Worm (Caenorhabditis elegans) whole organism, midembryonic: Measurements from ENCODE around the gene btb-6.

Source experiments
- flt-1 ChIP-seq: fragments of 200-800 bp; sonication (Bioruptor generic); IDR thresholded peaks from 2 replicates; pipeline ENCODE4 v1.3.6; 2022; ENCODE audit warnings: missing genetic modification characterization, missing compliant biosample characterization
- ztf-23 ChIP-seq: fragments of 200-800 bp; sonication (Bioruptor generic); IDR thresholded peaks from 2 replicates; pipeline ENCODE4 v1.3.6; 2022; ENCODE audit warnings: missing genetic modification reagents, missing genetic modification characterization, missing compliant biosample characterization

DNA sequence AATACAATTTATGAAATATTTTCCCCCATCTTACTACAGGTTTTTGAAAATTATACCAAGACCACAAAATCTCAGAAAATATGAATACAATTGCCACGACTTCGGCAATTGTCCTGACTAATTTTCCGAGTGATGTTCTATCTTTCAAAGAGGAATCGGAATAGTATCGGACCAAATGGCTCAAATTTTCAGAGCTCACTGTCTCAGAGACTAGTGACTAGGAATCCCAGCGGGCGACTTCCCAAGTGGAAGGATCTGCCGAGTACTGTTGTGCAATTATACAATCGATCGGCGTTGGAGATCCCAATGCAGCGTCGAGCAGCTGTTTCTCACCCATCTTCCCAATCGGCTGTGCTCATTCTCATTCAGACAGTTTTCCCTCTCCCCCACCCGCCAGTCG lies 10.6 kb downstream of the btb-6 start, which contains the start of gene F45C12.17:
- TF ChIP-seq flt-1 (GFP tag; lab: Robert Waterston, UW) (0 out of 2 replicates have a peak, but pooled peaks have one; percentile 21), ztf-23 (no peak)
